Worm (Caenorhabditis elegans) whole organism, L3 larva: Measurements from ENCODE around the gene zfp-1.

Experiments
- R02D3.7 ChIP-seq: fragments of 150-350 bp; optimal IDR thresholded peaks from 2 replicates; lab custom pipeline; 2014; ENCODE audit warnings: missing biosample characterization, missing genetic modification characterization
- ZK546.5 ChIP-seq: sonication (generic microtip); optimal IDR thresholded peaks from 2 replicates; lab custom pipeline; 2017; ENCODE audit warnings: missing biosample characterization, missing genetic modification characterization
- aly-2 ChIP-seq: fragments of 150-350 bp; optimal IDR thresholded peaks from 2 replicates; lab custom pipeline; 2014; ENCODE audit warnings: missing biosample characterization, missing genetic modification characterization
- ceh-82 ChIP-seq: fragments of 150-350 bp; optimal IDR thresholded peaks from 2 replicates; lab custom pipeline; 2014; ENCODE audit warnings: missing biosample characterization, missing genetic modification characterization
- egl-27 ChIP-seq: sonication (generic microtip); optimal IDR thresholded peaks from 4 replicates; lab custom pipeline; 2017; ENCODE audit warnings: missing biosample characterization, missing genetic modification reagents, missing genetic modification characterization
- egl-5 ChIP-seq: fragments of 150-350 bp; optimal IDR thresholded peaks from 2 replicates; lab custom pipeline; 2017; ENCODE audit warnings: missing biosample characterization, missing genetic modification reagents, missing genetic modification characterization, inconsistent platforms
- elt-1 ChIP-seq: fragments of 150-350 bp; optimal IDR thresholded peaks from 2 replicates; lab custom pipeline; 2014; ENCODE audit warnings: missing biosample characterization, missing genetic modification characterization
- elt-2 ChIP-seq: sonication (generic microtip); optimal IDR thresholded peaks from 2 replicates; lab custom pipeline; 2016; ENCODE audit warnings: missing genetic modification reagents, mild to moderate bottlenecking, missing genetic modification characterization, missing compliant biosample characterization
- elt-3 ChIP-seq, 3 experiments: fragments of 150-350 bp in 1 of 3; sonication (generic microtip) in 2 of 3; optimal IDR thresholded peaks; 2 replicates in 2 of 3; 4 replicates in 1 of 3; lab custom pipeline; 2014 to 2017; ENCODE audit warnings: missing biosample characterization in 3 of 3, missing genetic modification characterization in 3 of 3
- eor-1 ChIP-seq, 2 experiments: fragments of 150-350 bp; optimal IDR thresholded peaks; 2 replicates each; lab custom pipeline; 2014 to 2018; ENCODE audit warnings: missing biosample characterization in 2 of 2, missing genetic modification characterization in 2 of 2
- fkh-10 ChIP-seq: sonication (generic microtip); optimal IDR thresholded peaks from 2 replicates; lab custom pipeline; 2017; ENCODE audit warnings: missing biosample characterization, missing genetic modification reagents, missing genetic modification characterization
- fos-1 ChIP-seq: fragments of 150-350 bp; optimal IDR thresholded peaks from 2 replicates; lab custom pipeline; 2014; ENCODE audit warnings: missing biosample characterization, missing genetic modification characterization
- hmg-11 ChIP-seq: sonication (generic microtip); optimal IDR thresholded peaks from 2 replicates; lab custom pipeline; 2016; ENCODE audit warnings: missing genetic modification characterization, missing compliant biosample characterization
- jun-1 ChIP-seq: fragments of 150-350 bp; optimal IDR thresholded peaks from 2 replicates; lab custom pipeline; 2014; ENCODE audit warnings: missing biosample characterization, missing genetic modification reagents, missing genetic modification characterization
- lin-15B ChIP-seq: fragments of 150-350 bp; optimal IDR thresholded peaks from 2 replicates; lab custom pipeline; 2014; ENCODE audit warnings: missing biosample characterization, missing genetic modification characterization
- lin-39 ChIP-seq: fragments of 150-350 bp; optimal IDR thresholded peaks from 2 replicates; lab custom pipeline; 2018; ENCODE audit warnings: missing biosample characterization, missing genetic modification reagents, missing genetic modification characterization
- lsy-12 ChIP-seq: sonication (generic microtip); optimal IDR thresholded peaks from 2 replicates; lab custom pipeline; 2016; ENCODE audit warnings: mild to moderate bottlenecking, missing genetic modification characterization, missing compliant biosample characterization
- mml-1 ChIP-seq: fragments of 150-350 bp; sonication (generic microtip); optimal IDR thresholded peaks from 3 replicates; lab custom pipeline; 2014; ENCODE audit warnings: missing biosample characterization, missing genetic modification characterization
- nhr-12 ChIP-seq: fragments of 150-350 bp; optimal IDR thresholded peaks from 2 replicates; lab custom pipeline; 2014; ENCODE audit warnings: missing biosample characterization, missing genetic modification characterization
- nhr-23 ChIP-seq: fragments of 150-350 bp; optimal IDR thresholded peaks from 2 replicates; lab custom pipeline; 2014; ENCODE audit warnings: missing biosample characterization, missing genetic modification reagents, missing genetic modification characterization
- nhr-237 ChIP-seq: fragments of 150-350 bp; optimal IDR thresholded peaks from 2 replicates; lab custom pipeline; 2014; ENCODE audit warnings: missing biosample characterization, missing genetic modification characterization
- nhr-25 ChIP-seq: sonication (generic microtip); optimal IDR thresholded peaks from 2 replicates; lab custom pipeline; 2017; ENCODE audit warnings: missing biosample characterization, missing genetic modification characterization
- nhr-28 ChIP-seq: fragments of 150-350 bp; optimal IDR thresholded peaks from 2 replicates; lab custom pipeline; 2014; ENCODE audit warnings: missing biosample characterization, missing genetic modification characterization
- nhr-43 ChIP-seq: sonication (generic microtip); optimal IDR thresholded peaks from 2 replicates; lab custom pipeline; 2016; ENCODE audit warnings: mild to moderate bottlenecking, missing genetic modification characterization, missing compliant biosample characterization; ENCODE audit not compliant: poor library complexity, severe bottlenecking
- nhr-67 ChIP-seq: fragments of 150-350 bp; optimal IDR thresholded peaks from 2 replicates; lab custom pipeline; 2014; ENCODE audit warnings: missing biosample characterization, missing genetic modification characterization
- nhr-76 ChIP-seq: fragments of 150-350 bp; sonication (generic microtip); optimal IDR thresholded peaks from 5 replicates; lab custom pipeline; 2014; ENCODE audit warnings: missing biosample characterization, missing genetic modification characterization
- pha-4 ChIP-seq: fragments of 150-350 bp; optimal IDR thresholded peaks from 2 replicates; lab custom pipeline; 2014; ENCODE audit warnings: missing biosample characterization, missing genetic modification reagents, missing genetic modification characterization
- skn-1 ChIP-seq: fragments of 150-350 bp; optimal IDR thresholded peaks from 2 replicates; lab custom pipeline; 2014; ENCODE audit warnings: missing biosample characterization, missing genetic modification characterization
- snpc-4 ChIP-seq: fragments of 150-350 bp; optimal IDR thresholded peaks from 2 replicates; lab custom pipeline; 2014; ENCODE audit warnings: missing biosample characterization, missing genetic modification characterization
- tbx-2 ChIP-seq: sonication (generic microtip); optimal IDR thresholded peaks from 2 replicates; lab custom pipeline; 2016; ENCODE audit warnings: mild to moderate bottlenecking, missing genetic modification characterization, missing compliant biosample characterization
- ztf-11 ChIP-seq: fragments of 150-350 bp; optimal IDR thresholded peaks from 2 replicates; lab custom pipeline; 2014; ENCODE audit warnings: missing biosample characterization, missing genetic modification characterization
- ztf-4 ChIP-seq: fragments of 150-350 bp; optimal IDR thresholded peaks from 2 replicates; lab custom pipeline; 2014; ENCODE audit warnings: missing biosample characterization, missing genetic modification characterization

Gene zfp-1

DNA sequence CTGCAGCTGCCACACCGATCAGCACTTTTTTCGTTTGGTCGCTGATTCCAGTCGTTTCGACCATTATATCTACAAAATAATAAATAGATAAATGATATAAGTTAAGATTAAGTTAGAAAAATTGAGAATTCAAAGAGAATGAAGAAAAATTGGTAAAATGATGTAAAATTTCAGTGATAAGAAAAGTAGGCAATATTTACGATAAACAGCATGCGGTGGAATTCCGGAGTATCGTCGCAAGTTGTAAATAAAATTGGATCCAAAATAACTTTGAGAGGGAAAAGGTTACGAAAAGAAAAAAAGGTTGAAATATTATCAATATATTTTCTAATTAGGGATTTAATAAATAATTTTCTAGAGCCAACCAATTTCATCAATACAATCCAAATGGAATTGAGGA, 36.7 kb upstream of the zfp-1 start, which contains the start of gene tomm-70 (continued):
- TF ChIP-seq lin-15B (tag; lab: Kevin White, UChicago) (no peak), elt-1 (tag; lab: Kevin White, UChicago) (no peak), nhr-28 (no peak)

DNA sequence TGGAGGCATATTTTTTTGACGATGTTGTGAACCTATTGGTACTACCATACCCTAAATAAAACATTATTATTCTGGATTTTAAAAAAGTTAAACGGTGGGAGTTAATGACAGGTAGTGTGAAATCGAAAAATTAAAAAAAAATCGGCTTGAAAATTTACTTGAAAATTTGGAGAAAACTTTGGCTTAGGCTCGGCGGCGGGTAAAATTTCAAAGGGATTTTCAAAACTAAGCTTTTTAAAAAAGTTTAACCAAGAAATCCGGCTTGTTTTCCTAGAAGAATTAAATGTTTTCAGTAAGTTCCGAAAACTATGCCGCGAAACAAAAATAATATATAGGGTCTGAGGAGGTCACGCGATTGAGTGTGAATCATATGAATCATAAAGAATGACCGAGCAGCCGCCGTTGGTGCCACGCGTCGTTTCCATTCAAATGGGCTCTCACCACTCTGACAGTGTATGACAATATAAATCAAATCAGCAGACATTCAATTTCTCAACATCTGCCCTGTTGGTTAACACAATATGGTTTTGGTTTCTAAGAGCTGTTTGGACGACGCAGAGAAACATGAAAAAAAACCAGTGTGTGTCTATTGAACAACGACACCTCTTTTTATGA, 30.2 kb upstream of the zfp-1 start, which contains the start of gene aak-1:
TSS of gene aak-1 (minus strand) at position 51 of the 615 bp plus-strand sequence.
- TF ChIP-seq pha-4 (tag; lab: Kevin White, UChicago), result peak; percentile 16
- no peak for TF ChIP-seq elt-2 (tag; lab: Kevin White, UChicago)
- TF ChIP-seq, all 47 proteins: peak for 1

DNA sequence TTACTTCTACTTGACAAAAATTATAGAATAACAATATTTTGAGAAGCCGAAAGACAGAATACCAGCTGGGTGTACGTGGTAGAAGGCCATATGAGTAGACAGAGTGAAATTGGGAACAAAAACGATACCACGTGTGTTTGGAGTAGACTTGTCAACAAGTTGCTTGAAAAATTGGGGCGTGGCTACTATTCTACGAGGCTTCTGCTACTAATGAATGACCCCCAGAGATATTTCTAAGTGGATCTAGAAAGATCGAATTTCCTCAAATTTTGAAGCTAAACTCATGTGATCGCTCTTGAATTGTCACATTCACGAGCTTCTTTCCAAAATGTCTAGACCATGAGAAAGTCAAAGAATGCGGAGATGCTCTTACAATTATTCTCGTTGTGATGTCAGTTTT, 29.3 kb upstream of the zfp-1 start:
- TF ChIP-seq aly-2 (tag; lab: Kevin White, UChicago) (no peak), lsy-12 (no peak), fos-1 (no peak), nhr-25 (tag; lab: Kevin White, UChicago) (no peak), tbx-2 (tag; lab: Kevin White, UChicago) (no peak), jun-1 (tag; lab: Kevin White, UChicago) (no peak)

DNA sequence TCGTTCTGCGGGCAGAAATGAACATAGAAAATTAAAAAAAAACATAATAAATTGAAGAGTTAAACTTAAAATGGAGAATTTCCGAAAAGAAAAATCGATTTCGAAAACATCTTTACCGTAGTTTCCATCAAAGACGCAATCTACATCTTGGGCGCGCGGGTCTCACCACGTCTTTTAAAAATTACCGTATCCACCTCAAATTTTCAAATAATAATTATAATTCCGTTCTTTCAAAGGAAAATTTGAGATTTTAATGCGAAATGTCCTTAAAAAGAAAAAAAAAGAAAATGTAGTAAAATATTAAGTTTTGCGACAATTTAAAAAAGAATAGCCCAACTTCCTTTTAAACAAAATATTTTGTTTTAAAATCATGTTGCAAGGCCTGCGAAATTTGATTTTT, 28.2 kb upstream of the zfp-1 start:
- TF ChIP-seq egl-27 (tag; lab: Kevin White, UChicago), result no peak
- TF ChIP-seq nhr-12 (tag; lab: Kevin White, UChicago), result no peak
- no peak for TF ChIP-seq nhr-67
- no peak for TF ChIP-seq ztf-4
- TF ChIP-seq fos-1, result no peak
- no peak for TF ChIP-seq nhr-237 (tag; lab: Kevin White, UChicago)
- no peak for TF ChIP-seq elt-3 (tag; optimal IDR thresholded peaks at IDR 0.05; lab: Kevin White, UChicago)
- TF ChIP-seq nhr-76 (tag; lab: Kevin White, UChicago), result no peak
- no peak for TF ChIP-seq ceh-82
- TF ChIP-seq elt-2 (tag; lab: Kevin White, UChicago), result no peak
- TF ChIP-seq ZK546.5 (tag; lab: Kevin White, UChicago), result no peak
- TF ChIP-seq nhr-43 (tag; lab: Kevin White, UChicago), result no peak
- TF ChIP-seq lin-39 (tag; lab: Kevin White, UChicago), result no peak
- TF ChIP-seq R02D3.7, result no peak
- no peak for TF ChIP-seq fkh-10

DNA sequence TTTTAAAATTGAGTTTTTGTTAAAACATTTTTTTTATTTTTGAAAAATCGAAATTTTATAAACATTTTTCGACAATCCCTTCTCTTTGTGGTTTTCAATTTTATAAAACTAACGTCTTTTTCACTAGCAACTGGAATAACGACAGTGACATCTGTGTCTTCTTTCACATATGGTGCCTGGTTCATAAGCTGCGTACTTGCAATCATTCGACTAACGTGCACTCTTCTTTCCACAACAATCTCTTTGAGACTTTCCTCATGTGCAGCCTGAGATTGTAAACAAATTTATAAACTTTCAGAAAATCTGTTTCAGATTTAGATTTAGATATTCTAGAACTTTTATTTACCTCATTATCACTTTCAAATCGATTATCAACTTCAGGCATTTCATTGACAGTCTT, 26.3 kb upstream of the zfp-1 start:
- TF ChIP-seq mml-1 (no peak), skn-1 (tag; lab: Kevin White, UChicago) (no peak), nhr-23 (tag; lab: Kevin White, UChicago) (no peak), ztf-4 (no peak), tbx-2 (tag; lab: Kevin White, UChicago) (no peak), nhr-76 (tag; lab: Kevin White, UChicago) (no peak), lin-15B (tag; lab: Kevin White, UChicago) (no peak), ztf-11 (tag; lab: Kevin White, UChicago) (no peak), ZK546.5 (tag; lab: Kevin White, UChicago) (no peak), pha-4 (tag; lab: Kevin White, UChicago) (no peak), fkh-10 (no peak), egl-5 (tag; lab: Kevin White, UChicago) (no peak), jun-1 (tag; lab: Kevin White, UChicago) (no peak)

DNA sequence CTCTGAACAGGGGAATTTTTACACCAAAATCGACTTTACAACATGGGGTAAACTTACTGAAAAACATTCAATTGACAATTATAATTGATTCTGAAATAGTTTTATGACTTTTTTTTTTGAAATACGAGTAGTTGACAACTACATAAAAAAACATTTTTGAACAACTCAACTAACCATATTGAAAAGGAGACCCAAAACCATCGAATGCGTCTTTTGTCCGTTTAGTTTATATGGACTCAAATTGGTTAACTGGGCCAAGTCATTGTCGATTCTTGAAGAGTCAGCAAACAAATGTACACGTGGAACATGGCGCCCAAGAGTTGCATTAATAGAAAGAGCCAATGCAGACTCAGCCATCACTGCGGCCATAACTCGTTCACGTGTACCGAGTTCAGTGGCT, 24.9 kb upstream of the zfp-1 start:
- TF ChIP-seq snpc-4 (tag; lab: Kevin White, UChicago) (no peak), nhr-237 (tag; lab: Kevin White, UChicago) (no peak), lin-15B (tag; lab: Kevin White, UChicago) (no peak), nhr-28 (no peak), hmg-11 (tag; lab: Kevin White, UChicago) (no peak), ceh-82 (no peak), lin-39 (tag; lab: Kevin White, UChicago) (no peak), eor-1 (tag; optimal IDR thresholded peaks at IDR 0.05; lab: Kevin White, UChicago) (no peak)
